Worm (Caenorhabditis elegans): ENCODE data around the gene tba-4.

Gene tba-4

DNA sequence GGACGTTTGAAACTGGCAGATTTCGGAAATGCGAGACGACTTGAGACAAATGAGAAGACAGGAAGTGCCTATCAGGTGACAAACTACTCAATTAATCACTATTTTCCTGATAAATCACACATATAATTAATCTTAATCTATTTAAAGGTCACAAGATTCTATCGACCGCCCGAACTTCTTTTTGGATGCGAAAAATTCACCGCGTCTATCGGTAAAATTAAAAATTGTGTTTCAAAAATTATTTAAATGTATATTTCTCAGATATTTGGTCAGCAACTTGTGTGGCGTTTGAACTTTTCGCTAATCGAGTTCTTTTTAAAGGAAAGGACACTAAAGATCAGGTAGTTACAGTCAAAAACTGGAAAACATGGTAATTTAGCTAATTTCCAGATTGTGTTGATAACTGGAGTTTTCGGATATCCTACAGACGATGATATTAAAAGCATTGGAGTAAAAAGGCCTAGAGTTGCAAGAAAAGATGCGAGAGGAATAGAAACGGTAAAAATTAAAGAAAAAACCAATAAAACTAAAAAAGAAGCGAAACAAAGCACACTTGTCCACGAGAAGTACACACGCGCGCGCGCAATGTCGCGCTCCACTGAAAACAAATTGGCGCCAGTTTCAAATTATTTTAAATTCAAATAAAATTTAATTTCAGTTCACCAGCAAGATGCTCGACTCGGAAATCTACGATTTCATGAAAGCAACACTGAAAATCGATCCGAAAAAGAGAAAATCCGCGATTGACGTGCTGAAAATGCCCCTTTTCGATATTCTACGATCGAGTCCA is 29.9 kb downstream of the tba-4 start:
- TF ChIP-seq F33H1.4 (GFP tag; IDR thresholded peaks at IDR 0.05) (peak; percentile 54), repo-1 (tag; optimal IDR thresholded peaks at IDR 0.05) (no peak), ekl-4 (GFP tag; IDR thresholded peaks at IDR 0.05) (no peak), F57C9.4 (tag; optimal IDR thresholded peaks at IDR 0.05) (no peak), bed-1 (GFP tag; IDR thresholded peaks at IDR 0.05) (no peak), efl-1 (GFP tag; optimal IDR thresholded peaks at IDR 0.05) (peak; percentile 57), hmg-20 (GFP tag; IDR thresholded peaks at IDR 0.05) (no peak), aptf-2 (GFP tag; conservative IDR thresholded peaks at IDR 0.05) (no peak), hlh-12 (tag; optimal IDR thresholded peaks at IDR 0.05) (no peak), madf-6 (GFP tag; IDR thresholded peaks at IDR 0.05) (peak; percentile 63), lir-1 (GFP tag; conservative IDR thresholded peaks at IDR 0.05) (no peak), unc-62 (GFP tag; optimal IDR thresholded peaks at IDR 0.05) (no peak), let-526 (GFP tag; IDR thresholded peaks at IDR 0.05) (no peak), lin-26 (GFP tag; IDR thresholded peaks at IDR 0.05) (no peak), ztf-26 (tag; optimal IDR thresholded peaks at IDR 0.05) (no peak), sptf-2 (GFP tag; optimal IDR thresholded peaks at IDR 0.05) (no peak), ztf-22 (GFP tag; optimal IDR thresholded peaks at IDR 0.05) (no peak), fkh-3 (tag; optimal IDR thresholded peaks at IDR 0.05) (no peak), egl-18 (GFP tag; IDR thresholded peaks at IDR 0.05) (no peak), pha-4 (tag; optimal IDR thresholded peaks at IDR 0.05) (no peak), C17E4.6 (GFP tag; IDR thresholded peaks at IDR 0.05) (no peak), D2030.7 (GFP tag; IDR thresholded peaks at IDR 0.05) (no peak), F49E8.2 (tag; optimal IDR thresholded peaks at IDR 0.05; ENCODE audit: insufficient read depth) (no peak), lin-54 (GFP tag; optimal IDR thresholded peaks at IDR 0.05) (peak; percentile 75), Y53G8AR.9 (GFP tag; conservative IDR thresholded peaks at IDR 0.05) (no peak), hrde-1 (tag; optimal IDR thresholded peaks at IDR 0.05; ENCODE audit: borderline replicate concordance) (no peak), mcd-1 (GFP tag; IDR thresholded peaks at IDR 0.05) (peak; percentile 57), gei-17 (GFP tag; optimal IDR thresholded peaks at IDR 0.05) (no peak), ceh-40 (GFP tag; IDR thresholded peaks at IDR 0.05) (no peak), lin-35 (GFP tag; optimal IDR thresholded peaks at IDR 0.05) (peak in 1 of 3 experiments; percentile 26), cebp-1 (GFP tag; IDR thresholded peaks at IDR 0.05) (no peak), cebp-1 (tag; optimal IDR thresholded peaks at IDR 0.05) (no peak), lsl-1 (GFP tag; optimal IDR thresholded peaks at IDR 0.05) (peak; percentile 39), dpl-1 (GFP tag; optimal IDR thresholded peaks at IDR 0.05) (peak; percentile 18), T07F8.4 (tag; optimal IDR thresholded peaks at IDR 0.05) (no peak), nfyb-1 (GFP tag; IDR thresholded peaks at IDR 0.05) (0 out of 2 replicates have a peak, but pooled peaks have one; percentile 17), C06A6.2 (GFP tag; conservative IDR thresholded peaks at IDR 0.05) (no peak), zfh-2 (GFP tag; conservative IDR thresholded peaks at IDR 0.05) (no peak), dox-1 (GFP tag; IDR thresholded peaks at IDR 0.05) (no peak), madf-8 (GFP tag; conservative IDR thresholded peaks at IDR 0.05) (0 out of 2 replicates have a peak, but pooled peaks have one; percentile 33), ceh-27 (GFP tag; optimal IDR thresholded peaks at IDR 0.05) (no peak), snpc-3.4 (tag; optimal IDR thresholded peaks at IDR 0.05) (no peak), nhr-27 (tag; optimal IDR thresholded peaks at IDR 0.05) (no peak), athp-1 (tag; optimal IDR thresholded peaks at IDR 0.05) (no peak), ztf-28 (GFP tag; IDR thresholded peaks at IDR 0.05) (no peak), B0019.2 (GFP tag; conservative IDR thresholded peaks at IDR 0.05) (no peak)
